Fruit fly (Drosophila melanogaster): ENCODE results near the gene MTA1-like.

Gene MTA1-like

dm6 chr3R:5671795-5672657 is 23.5 kb upstream of the MTA1-like start:
- no peak for TF ChIP-seq CG3032 (tag; optimal IDR thresholded peaks at IDR 0.05)
- peak; percentile 69 for TF ChIP-seq svp (GFP tag)
- TF ChIP-seq vri (GFP tag; optimal IDR thresholded peaks at IDR 0.05): peak; percentile 55

DNA sequence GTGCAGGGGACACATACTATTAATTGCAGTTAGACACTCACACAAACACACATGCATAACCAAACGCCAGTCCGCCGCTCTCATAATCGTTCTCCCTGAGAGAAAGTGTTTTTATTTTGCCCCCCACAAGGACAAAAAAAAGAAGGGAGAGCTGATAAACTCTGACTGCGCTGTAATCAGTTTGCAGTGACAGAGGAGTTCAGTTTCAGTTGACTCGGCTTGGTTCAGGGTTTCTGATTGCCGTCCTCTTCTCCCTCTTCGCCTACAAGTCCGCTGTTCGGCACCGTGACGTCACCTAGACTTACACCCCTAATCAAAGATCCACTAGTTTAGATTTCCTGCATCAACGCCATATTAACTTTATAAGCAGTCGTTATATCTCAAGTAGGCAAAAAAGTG is 22.7 kb upstream of the MTA1-like start:
- no peak for TF ChIP-seq acj6 (GFP tag; optimal IDR thresholded peaks at IDR 0.05)
- no peak for TF ChIP-seq cyc (GFP tag; optimal IDR thresholded peaks at IDR 0.05)
- TF ChIP-seq ss (GFP tag; optimal IDR thresholded peaks at IDR 0.05): peak in 1 of 2 experiments; percentile 18
- TF ChIP-seq CG8632 (GFP tag; optimal IDR thresholded peaks at IDR 0.05): no peak
- no peak for TF ChIP-seq CG11902 (GFP tag; optimal IDR thresholded peaks at IDR 0.05)
- TF ChIP-seq CG32006 (GFP tag; optimal IDR thresholded peaks at IDR 0.05): no peak
- TF ChIP-seq CG6854 (GFP tag; optimal IDR thresholded peaks at IDR 0.05): no peak
- no peak for TF ChIP-seq CG34406 (GFP tag; optimal IDR thresholded peaks at IDR 0.05)
- TF ChIP-seq Blimp-1 (GFP tag; optimal IDR thresholded peaks at IDR 0.05): peak; percentile 43
- no peak for TF ChIP-seq fd59A (GFP tag; optimal IDR thresholded peaks at IDR 0.05)
- TF ChIP-seq svp (GFP tag): peak; percentile 100
- TF ChIP-seq CG4318 (GFP tag; optimal IDR thresholded peaks at IDR 0.05): no peak
- TF ChIP-seq esn (GFP tag; optimal IDR thresholded peaks at IDR 0.05): peak; percentile 18
- TF ChIP-seq Lpt (GFP tag; optimal IDR thresholded peaks at IDR 0.05): peak; percentile 26
- TF ChIP-seq achi (GFP tag; optimal IDR thresholded peaks at IDR 0.05): no peak
- no peak for TF ChIP-seq lz (GFP tag; optimal IDR thresholded peaks at IDR 0.05)
- peak; percentile 6 for TF ChIP-seq Eip75B (GFP tag; optimal IDR thresholded peaks at IDR 0.05)
- TF ChIP-seq CG6276 (GFP tag; optimal IDR thresholded peaks at IDR 0.05): no peak
- no peak for TF ChIP-seq Ets21C (GFP tag; optimal IDR thresholded peaks at IDR 0.05)

DNA sequence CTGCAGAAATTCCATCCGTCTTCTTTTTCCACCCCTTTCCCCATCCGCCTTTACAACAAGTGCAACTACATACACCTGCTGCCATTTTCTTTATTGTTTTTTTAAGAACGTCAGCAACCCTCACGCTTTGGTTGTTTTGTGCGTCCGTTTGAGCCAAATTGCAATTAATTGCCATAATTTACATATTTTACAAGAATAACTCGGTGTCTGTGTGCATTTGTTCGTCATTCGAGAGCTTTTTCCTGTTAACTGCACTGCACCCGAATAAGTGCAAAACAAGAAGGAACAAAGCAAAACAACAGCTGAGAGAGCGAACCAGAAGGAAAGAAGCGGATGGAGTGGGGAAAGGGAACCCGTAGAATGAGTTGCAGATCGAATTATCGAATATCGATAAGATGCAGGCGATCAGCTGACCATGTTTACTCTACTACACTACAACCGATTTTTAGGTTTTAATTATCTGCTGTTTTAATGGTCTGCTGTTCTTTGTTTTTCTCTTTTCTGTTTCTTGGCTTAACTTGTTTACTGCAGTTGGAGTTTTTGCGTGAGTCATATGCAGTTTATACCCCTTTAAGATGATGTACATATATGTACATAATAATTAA is 22.2 kb upstream of the MTA1-like start:
- TF ChIP-seq dsx (GFP tag; optimal IDR thresholded peaks at IDR 0.05; ENCODE audit: poor library complexity, severe bottlenecking) (peak; percentile 24), CG6854 (GFP tag; optimal IDR thresholded peaks at IDR 0.05) (no peak), CG6276 (GFP tag; optimal IDR thresholded peaks at IDR 0.05) (no peak), cyc (GFP tag; optimal IDR thresholded peaks at IDR 0.05) (peak; percentile 2), Sox102F (GFP tag; optimal IDR thresholded peaks at IDR 0.05) (no peak), fd85E (GFP tag; optimal IDR thresholded peaks at IDR 0.05) (no peak), Eip93F (GFP tag; optimal IDR thresholded peaks at IDR 0.05) (no peak), pdm3 (GFP tag; optimal IDR thresholded peaks at IDR 0.05) (peak; percentile 11), topi (GFP tag; optimal IDR thresholded peaks at IDR 0.05) (peak; percentile 3), CG10669 (GFP tag; optimal IDR thresholded peaks at IDR 0.05) (peak; percentile 12), Hr39 (GFP tag; optimal IDR thresholded peaks at IDR 0.05) (no peak), CG6792 (GFP tag; optimal IDR thresholded peaks at IDR 0.05) (no peak), OdsH (GFP tag; optimal IDR thresholded peaks at IDR 0.05) (no peak), CG16779 (tag; optimal IDR thresholded peaks at IDR 0.05) (peak; percentile 25), Gug (GFP tag; IDR thresholded peaks at IDR 0.05) (no peak), Hr38 (GFP tag; optimal IDR thresholded peaks at IDR 0.05) (no peak), CG11762 (GFP tag; optimal IDR thresholded peaks at IDR 0.05; ENCODE audit: insufficient read depth) (no peak), CG9139 (GFP tag; optimal IDR thresholded peaks at IDR 0.05) (peak; percentile 25), salr (GFP tag; optimal IDR thresholded peaks at IDR 0.05) (no peak), CG6163 (GFP tag; IDR thresholded peaks at IDR 0.05) (peak; percentile 50; the same call in 2 of the 3 replicates), CG11902 (GFP tag; optimal IDR thresholded peaks at IDR 0.05) (no peak), CG8319 (GFP tag; optimal IDR thresholded peaks at IDR 0.05) (no peak), CG8632 (GFP tag; optimal IDR thresholded peaks at IDR 0.05) (no peak), eg (GFP tag; IDR thresholded peaks at IDR 0.05) (no peak), fkh (GFP tag; optimal IDR thresholded peaks at IDR 0.05) (peak; percentile 27), CG8119 (GFP tag; IDR thresholded peaks at IDR 0.05) (no peak), CG15336 (GFP tag; IDR thresholded peaks at IDR 0.05) (no peak), Eip75B (GFP tag; optimal IDR thresholded peaks at IDR 0.05) (peak; percentile 20), CG1621 (tag; optimal IDR thresholded peaks at IDR 0.05) (peak; percentile 46), CG6808 (GFP tag; optimal IDR thresholded peaks at IDR 0.05) (peak; percentile 54), CG31627 (GFP tag; optimal IDR thresholded peaks at IDR 0.05) (peak; percentile 2)

Measured in whole organism, prepupa.